Fruit fly (Drosophila melanogaster): ENCODE measurements around the gene C3G.

DNA sequence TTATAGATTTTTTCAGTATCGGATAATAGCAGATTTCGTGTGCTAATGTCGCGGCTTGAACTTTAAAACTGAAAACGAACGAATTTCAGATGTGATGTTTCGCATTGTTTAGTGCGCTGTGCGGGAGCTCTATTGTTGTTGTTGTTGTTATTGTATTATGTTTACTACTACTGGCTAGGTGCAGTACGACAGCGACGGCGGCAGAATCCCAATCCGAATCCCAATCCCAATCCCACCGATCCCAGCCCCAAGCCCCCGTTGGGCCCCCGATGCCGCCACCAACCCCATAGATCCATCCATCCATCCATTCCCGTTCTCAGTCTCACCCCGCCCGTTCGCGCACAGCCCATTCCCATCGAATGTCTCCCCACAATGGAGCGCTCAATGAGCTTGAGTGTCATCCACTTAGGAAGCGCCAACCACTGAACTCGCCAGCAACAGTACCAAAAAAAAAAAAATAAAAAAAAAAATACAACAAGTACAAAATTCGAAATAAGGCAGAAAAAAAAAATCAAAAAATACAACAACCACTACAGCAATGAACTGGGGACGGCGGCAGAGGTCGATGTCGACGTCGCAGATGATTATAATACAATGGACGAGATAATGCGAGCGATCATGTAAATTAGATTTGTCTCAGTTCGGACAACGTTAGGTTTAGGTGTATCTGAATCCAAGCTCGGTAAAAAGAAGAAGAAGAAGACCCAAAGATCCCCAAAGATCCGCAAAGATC, 63.3 kb downstream of the C3G start, which contains the start of gene CG3168:
- TF ChIP-seq CG3919 (GFP tag; optimal IDR thresholded peaks at IDR 0.05) (no peak), Lpt (GFP tag; optimal IDR thresholded peaks at IDR 0.05) (no peak), Hr39 (GFP tag; optimal IDR thresholded peaks at IDR 0.05) (no peak), CG10631 (GFP tag; optimal IDR thresholded peaks at IDR 0.05) (no peak), CG31627 (GFP tag; optimal IDR thresholded peaks at IDR 0.05) (no peak)

Data from whole organism, prepupa.